Fruit fly (Drosophila melanogaster) whole organism, embryonic: ENCODE results near the gene Sirt4.

ENCODE experiments used
- BEAF-32 ChIP-seq: fragments of 200-800 bp; sonication (Bioruptor generic); optimal IDR thresholded peaks from 3 replicates; lab custom pipeline; 2017; ENCODE audit warnings: missing biosample characterization, missing genetic modification characterization, mild to moderate bottlenecking, moderate library complexity, missing genetic modification reagents
- CG34376 ChIP-seq: fragments of 200-800 bp; sonication (Bioruptor generic); optimal IDR thresholded peaks from 2 replicates; lab custom pipeline; 2018; ENCODE audit warnings: missing biosample characterization, mild to moderate bottlenecking, missing genetic modification characterization
- CHES-1-like ChIP-seq: fragments of 200-800 bp; sonication (Bioruptor generic); optimal IDR thresholded peaks from 2 replicates; lab custom pipeline; 2016; ENCODE audit warnings: missing biosample characterization, missing genetic modification characterization
- Hr51 ChIP-seq, 2 experiments: fragments of 200-800 bp; sonication (Bioruptor generic); optimal IDR thresholded peaks; 2 replicates in 1 of 2; 3 replicates in 1 of 2; lab custom pipeline; 2016 to 2018; ENCODE audit warnings: missing biosample characterization in 2 of 2, missing genetic modification characterization in 2 of 2, mild to moderate bottlenecking in 1 of 2, moderate library complexity in 1 of 2
- Usf ChIP-seq: fragments of 200-800 bp; sonication (Bioruptor generic); optimal IDR thresholded peaks from 2 replicates; lab custom pipeline; 2017; ENCODE audit warnings: missing genotype, missing biosample characterization, missing genetic modification characterization
- ash1 ChIP-seq: fragments of 200-800 bp; sonication (Bioruptor generic); optimal IDR thresholded peaks from 2 replicates; lab custom pipeline; 2018; ENCODE audit warnings: missing biosample characterization, mild to moderate bottlenecking, missing genetic modification characterization
- ham ChIP-seq: fragments of 200-800 bp; sonication (Bioruptor generic); IDR thresholded peaks from 2 replicates; pipeline ENCODE4 v1.3.6; 2022; ENCODE audit warnings: missing biosample characterization, missing genetic modification characterization
- org-1 ChIP-seq: fragments of 200-800 bp; sonication (Bioruptor generic); optimal IDR thresholded peaks from 2 replicates; lab custom pipeline; 2017; ENCODE audit warnings: missing biosample characterization, missing genetic modification characterization

DNA sequence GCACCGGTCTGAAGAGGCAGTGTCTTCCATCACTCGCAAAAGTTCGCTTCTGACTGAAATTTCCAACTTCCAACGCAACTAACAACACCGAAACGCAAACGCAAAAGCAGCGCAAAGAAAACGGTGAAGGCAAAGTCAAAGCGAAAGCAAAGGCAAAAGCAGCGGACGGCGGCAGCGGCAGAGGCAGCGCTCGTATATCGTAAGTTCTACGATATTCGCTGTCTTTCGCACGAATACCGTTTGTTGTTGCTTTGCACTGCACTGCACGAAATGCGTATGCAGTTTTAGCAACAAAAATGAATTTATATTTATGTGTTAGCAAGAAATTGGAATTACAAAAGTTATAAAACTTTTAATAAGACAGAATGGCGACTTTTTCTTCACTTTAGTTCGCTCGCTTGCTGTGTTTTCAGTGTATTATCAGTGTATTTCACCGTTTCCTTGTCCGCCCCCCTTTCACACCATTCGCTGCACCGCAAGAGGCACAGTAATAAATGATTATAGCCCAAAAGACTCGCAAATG, 17.2 kb downstream of the Sirt4 start, which contains the start of gene OtopLa:
- TF ChIP-seq ash1 (GFP tag; lab: Kevin White, UChicago): no peak
- TF ChIP-seq ham (GFP tag; lab: Robert Waterston, UW): peak; percentile 53; the same call in 1 of the 2 replicates
- peak; percentile 42 for TF ChIP-seq CG34376 (GFP tag; lab: Kevin White, UChicago)
- TF ChIP-seq Hr51 (GFP tag; optimal IDR thresholded peaks at IDR 0.05; lab: Kevin White, UChicago): peak; percentile 58 to 82
- peak; percentile 83 for TF ChIP-seq org-1 (GFP tag; lab: Kevin White, UChicago)
- peak; percentile 60 for TF ChIP-seq CHES-1-like (GFP tag; lab: Kevin White, UChicago)
- TF ChIP-seq BEAF-32 (GFP tag; lab: Kevin White, UChicago): no peak
- TF ChIP-seq Usf (GFP tag; lab: Kevin White, UChicago): peak; percentile 25
